In genomic region chr3L:10967956-10968355, dm6 we compare ENCODE assay signal across 1 fruit fly cellular context.
TF ChIP-seq lines count a peak whose summit lies in the region.

No protein-coding gene starts in this region.

TF ChIP-seq in whole organism, prepupa, 60 proteins besides CTCF, POLR2A, EP300 and RAD21 (continued from another document):
- TF ChIP-seq vri (GFP tag; optimal IDR thresholded peaks at IDR 0.05; lab: Kevin White, UChicago) (no peak), CG31627 (GFP tag; optimal IDR thresholded peaks at IDR 0.05; lab: Kevin White, UChicago) (peak; percentile 22), CG3032 (tag; optimal IDR thresholded peaks at IDR 0.05; lab: Kevin White, UChicago) (no peak), OdsH (GFP tag; optimal IDR thresholded peaks at IDR 0.05; lab: Kevin White, UChicago) (peak; percentile 9), ss (GFP tag; optimal IDR thresholded peaks at IDR 0.05; lab: Kevin White, UChicago) (peak in 1 of 2 experiments; percentile 42), Eip75B (GFP tag; optimal IDR thresholded peaks at IDR 0.05; lab: Kevin White, UChicago) (no peak), CG6854 (GFP tag; optimal IDR thresholded peaks at IDR 0.05; lab: Kevin White, UChicago) (no peak), acj6 (GFP tag; optimal IDR thresholded peaks at IDR 0.05; lab: Kevin White, UChicago) (peak; percentile 33), CG6163 (GFP tag; IDR thresholded peaks at IDR 0.05; lab: Robert Waterston, UW) (no peak), CG34406 (GFP tag; optimal IDR thresholded peaks at IDR 0.05; lab: Kevin White, UChicago) (peak; percentile 30), esn (GFP tag; optimal IDR thresholded peaks at IDR 0.05; lab: Kevin White, UChicago) (peak; percentile 55), CG6276 (GFP tag; optimal IDR thresholded peaks at IDR 0.05; lab: Kevin White, UChicago) (no peak), CG16779 (tag; optimal IDR thresholded peaks at IDR 0.05; lab: Kevin White, UChicago) (no peak), salr (GFP tag; optimal IDR thresholded peaks at IDR 0.05; lab: Kevin White, UChicago) (no peak), Lpt (GFP tag; optimal IDR thresholded peaks at IDR 0.05; lab: Kevin White, UChicago) (no peak), eg (GFP tag; IDR thresholded peaks at IDR 0.05; lab: Robert Waterston, UW) (no peak), CG32006 (GFP tag; optimal IDR thresholded peaks at IDR 0.05; lab: Kevin White, UChicago) (peak; percentile 10), lz (GFP tag; optimal IDR thresholded peaks at IDR 0.05; lab: Kevin White, UChicago) (peak; percentile 28), CG3919 (GFP tag; optimal IDR thresholded peaks at IDR 0.05; lab: Kevin White, UChicago) (no peak), CG11294 (GFP tag; IDR thresholded peaks at IDR 0.05; lab: Robert Waterston, UW) (no peak), svp (GFP tag; lab: Kevin White, UChicago) (peak; percentile 68), Sox14 (GFP tag; optimal IDR thresholded peaks at IDR 0.05; lab: Kevin White, UChicago) (no peak), CG6808 (GFP tag; optimal IDR thresholded peaks at IDR 0.05; lab: Kevin White, UChicago) (no peak), CG11902 (GFP tag; optimal IDR thresholded peaks at IDR 0.05; lab: Kevin White, UChicago) (no peak), fd85E (GFP tag; optimal IDR thresholded peaks at IDR 0.05; lab: Kevin White, UChicago) (no peak), dsx (GFP tag; optimal IDR thresholded peaks at IDR 0.05; lab: Kevin White, UChicago; ENCODE audit: poor library complexity, severe bottlenecking) (no peak), net (GFP tag; optimal IDR thresholded peaks at IDR 0.05; lab: Kevin White, UChicago) (no peak), Hr4 (GFP tag; optimal IDR thresholded peaks at IDR 0.05; lab: Kevin White, UChicago) (no peak)
